Worm (Caenorhabditis elegans) whole organism, L4 larva: ENCODE measurements around the gene dhhc-8.

Experiments
- F26F4.8 ChIP-seq: fragments of 200-800 bp; sonication (Bioruptor generic); conservative IDR thresholded peaks from 2 replicates; pipeline ENCODE4 v1.3.6; 2022; ENCODE audit warnings: missing genetic modification characterization, missing compliant biosample characterization
- F37D6.2 ChIP-seq: sonication (generic microtip); optimal IDR thresholded peaks from 2 replicates; lab custom pipeline; 2016; ENCODE audit warnings: mild to moderate bottlenecking, missing genetic modification characterization, missing compliant biosample characterization
- F49E8.2 ChIP-seq: sonication (generic microtip); optimal IDR thresholded peaks from 2 replicates; lab custom pipeline; 2016; ENCODE audit warnings: missing compliant biosample characterization, mild to moderate bottlenecking, missing genetic modification characterization, borderline replicate concordance
- R02D3.7 ChIP-seq: fragments of 150-350 bp; sonication (generic microtip); optimal IDR thresholded peaks from 3 replicates; lab custom pipeline; 2014; ENCODE audit warnings: missing biosample characterization, missing genetic modification characterization
- T20F7.1 ChIP-seq: fragments of 200-800 bp; sonication (Bioruptor generic); optimal IDR thresholded peaks from 2 replicates; lab custom pipeline; 2018; ENCODE audit warnings: mild to moderate bottlenecking, missing genetic modification characterization, missing compliant biosample characterization
- T26A8.4 ChIP-seq: fragments of 200-800 bp; sonication (Bioruptor generic); IDR thresholded peaks from 2 replicates; pipeline ENCODE4 v1.3.6; 2022; ENCODE audit warnings: missing genetic modification characterization, missing compliant biosample characterization
- ZK337.2 ChIP-seq: fragments of 200-800 bp; sonication (Bioruptor generic); IDR thresholded peaks from 2 replicates; pipeline ENCODE4 v1.3.6; 2022; ENCODE audit warnings: missing genetic modification reagents, missing genetic modification characterization, missing compliant biosample characterization
- aha-1 ChIP-seq: fragments of 150-350 bp; peaks from one replicate; lab custom pipeline; 2014; ENCODE audit warnings: missing biosample characterization, missing genetic modification characterization
- ceh-44 ChIP-seq: fragments of 200-800 bp; sonication (Bioruptor generic); IDR thresholded peaks from 2 replicates; pipeline ENCODE4 v1.3.6; 2022; ENCODE audit warnings: missing genetic modification reagents, missing genetic modification characterization, missing compliant biosample characterization
- ceh-82 ChIP-seq: sonication (generic microtip); optimal IDR thresholded peaks from 2 replicates; lab custom pipeline; 2017; ENCODE audit warnings: missing biosample characterization, missing genetic modification characterization
- ces-1 ChIP-seq: fragments of 150-350 bp; sonication (generic microtip); optimal IDR thresholded peaks from 4 replicates; lab custom pipeline; 2014; ENCODE audit warnings: missing biosample characterization, missing genetic modification reagents, missing genetic modification characterization
- ctbp-1 ChIP-seq: fragments of 200-800 bp; sonication (Bioruptor generic); IDR thresholded peaks from 2 replicates; pipeline ENCODE4 v1.3.6; 2022; ENCODE audit warnings: missing genetic modification reagents, missing genetic modification characterization, missing compliant biosample characterization
- daf-12 ChIP-seq: fragments of 150-350 bp; optimal IDR thresholded peaks from 2 replicates; lab custom pipeline; 2014; ENCODE audit warnings: missing biosample characterization, missing genetic modification reagents, missing genetic modification characterization
- daf-16 ChIP-seq, 3 experiments: sonication (generic microtip); optimal IDR thresholded peaks; 2 replicates each; lab custom pipeline; 2016 to 2017; ENCODE audit warnings: missing genetic modification characterization in 3 of 3, missing genetic modification reagents in 3 of 3, mild to moderate bottlenecking in 2 of 3, missing compliant biosample characterization in 2 of 3, missing biosample characterization in 1 of 3, moderate library complexity in 1 of 3
- dmd-6 ChIP-seq: fragments of 200-800 bp; sonication (Bioruptor generic); IDR thresholded peaks from 2 replicates; pipeline ENCODE4 v1.3.6; 2022; ENCODE audit warnings: missing genetic modification reagents, missing genetic modification characterization, missing compliant biosample characterization
- dmd-9 ChIP-seq: fragments of 200-800 bp; sonication (Bioruptor generic); IDR thresholded peaks from 2 replicates; pipeline ENCODE4 v1.3.6; 2022; ENCODE audit warnings: missing genetic modification reagents, missing genetic modification characterization, missing compliant biosample characterization
- dpl-1 ChIP-seq: fragments of 150-350 bp; optimal IDR thresholded peaks from 2 replicates; lab custom pipeline; 2014; ENCODE audit warnings: missing biosample characterization, missing genetic modification reagents, missing genetic modification characterization
- egl-27 ChIP-seq: sonication (generic microtip); optimal IDR thresholded peaks from 3 replicates; lab custom pipeline; 2017; ENCODE audit warnings: missing biosample characterization, missing genetic modification reagents, missing genetic modification characterization
- fkh-10 ChIP-seq: fragments of 150-350 bp; optimal IDR thresholded peaks from 2 replicates; lab custom pipeline; 2014; ENCODE audit warnings: missing biosample characterization, missing genetic modification reagents, missing genetic modification characterization
- fos-1 ChIP-seq: fragments of 150-350 bp; optimal IDR thresholded peaks from 2 replicates; lab custom pipeline; 2014; ENCODE audit warnings: missing biosample characterization, missing genetic modification characterization
- hif-1 ChIP-seq, 2 experiments: sonication (generic microtip); optimal IDR thresholded peaks; 2 replicates each; lab custom pipeline; 2016 to 2017; ENCODE audit warnings: missing compliant biosample characterization in 2 of 2, missing genetic modification characterization in 2 of 2, missing genetic modification reagents in 2 of 2, missing genotype in 2 of 2, mild to moderate bottlenecking in 1 of 2
- lin-39 ChIP-seq: fragments of 150-350 bp; optimal IDR thresholded peaks from 2 replicates; lab custom pipeline; 2014; ENCODE audit warnings: missing biosample characterization, missing genetic modification reagents, missing genetic modification characterization
- lir-3 ChIP-seq: sonication (generic microtip); optimal IDR thresholded peaks from 2 replicates; lab custom pipeline; 2016; ENCODE audit warnings: mild to moderate bottlenecking, missing genetic modification characterization, missing compliant biosample characterization
- lsy-2 ChIP-seq, 2 experiments: fragments of 150-350 bp in 1 of 2; sonication (generic microtip) in 1 of 2; optimal IDR thresholded peaks; 2 replicates each; lab custom pipeline; 2014 to 2017; ENCODE audit warnings: missing biosample characterization in 2 of 2, missing genetic modification characterization in 2 of 2
- mep-1 ChIP-seq: fragments of 150-350 bp; sonication (generic microtip); optimal IDR thresholded peaks from 3 replicates; lab custom pipeline; 2014; ENCODE audit warnings: missing biosample characterization, missing genetic modification characterization
- mxl-3 ChIP-seq: fragments of 200-800 bp; sonication (Bioruptor generic); optimal IDR thresholded peaks from 2 replicates; lab custom pipeline; 2018; ENCODE audit warnings: mild to moderate bottlenecking, missing genetic modification characterization, missing compliant biosample characterization
- nhr-237 ChIP-seq: sonication (generic microtip); optimal IDR thresholded peaks from 2 replicates; lab custom pipeline; 2017; ENCODE audit warnings: missing biosample characterization, missing genetic modification characterization
- nhr-28 ChIP-seq: fragments of 150-350 bp; optimal IDR thresholded peaks from 2 replicates; lab custom pipeline; 2014; ENCODE audit warnings: missing biosample characterization, missing genetic modification characterization
- nhr-48 ChIP-seq: sonication (generic microtip); optimal IDR thresholded peaks from 2 replicates; lab custom pipeline; 2016; ENCODE audit warnings: mild to moderate bottlenecking, missing genetic modification characterization, missing compliant biosample characterization
- nhr-6 ChIP-seq: fragments of 150-350 bp; optimal IDR thresholded peaks from 2 replicates; lab custom pipeline; 2014; ENCODE audit warnings: missing biosample characterization, missing genetic modification characterization
- nhr-77 ChIP-seq: fragments of 150-350 bp; optimal IDR thresholded peaks from 2 replicates; lab custom pipeline; 2014; ENCODE audit warnings: missing biosample characterization, missing genetic modification characterization
- pqm-1 ChIP-seq: sonication (generic microtip); optimal IDR thresholded peaks from 2 replicates; lab custom pipeline; 2017; ENCODE audit warnings: missing biosample characterization, missing genetic modification characterization
- set-16 ChIP-seq: fragments of 200-800 bp; sonication (Bioruptor generic); IDR thresholded peaks from 2 replicates; pipeline ENCODE4 v1.3.6; 2022; ENCODE audit warnings: missing genetic modification reagents, missing genetic modification characterization, missing compliant biosample characterization
- spr-1 ChIP-seq: sonication (generic microtip); optimal IDR thresholded peaks from 2 replicates; lab custom pipeline; 2016; ENCODE audit warnings: mild to moderate bottlenecking, missing genetic modification characterization, missing compliant biosample characterization
- tag-97 ChIP-seq: fragments of 200-800 bp; sonication (Bioruptor generic); IDR thresholded peaks from 2 replicates; pipeline ENCODE4 v1.3.6; 2022; ENCODE audit warnings: missing genetic modification characterization, missing compliant biosample characterization
- unc-62 ChIP-seq, 3 experiments: fragments of 150-350 bp in 1 of 3; sonication (generic microtip); optimal IDR thresholded peaks in 2 of 3; peaks in 1 of 3; 1 replicate in 1 of 3; 2 replicates in 2 of 3; lab custom pipeline; 2014 to 2017; ENCODE audit warnings: missing biosample characterization in 3 of 3, missing genetic modification characterization in 3 of 3, missing genetic modification reagents in 3 of 3, missing genotype in 1 of 3
- zfp-2 ChIP-seq: sonication (generic microtip); optimal IDR thresholded peaks from 2 replicates; lab custom pipeline; 2016; ENCODE audit warnings: mild to moderate bottlenecking, missing genetic modification characterization, missing compliant biosample characterization
- ztf-11 ChIP-seq: fragments of 150-350 bp; optimal IDR thresholded peaks from 2 replicates; lab custom pipeline; 2014; ENCODE audit warnings: missing biosample characterization, missing genetic modification characterization

Gene dhhc-8

ce11 chrIII:13105911-13106310, 1.5 kb upstream of the dhhc-8 start (continued):
- TF ChIP-seq egl-27 (tag; lab: Kevin White, UChicago): no peak
- peak in 1 of 2 experiments; percentile 63 for TF ChIP-seq lsy-2 (tag; optimal IDR thresholded peaks at IDR 0.05; lab: Kevin White, UChicago)
- TF ChIP-seq T20F7.1 (GFP tag; lab: Kevin White, UChicago): no peak
- TF ChIP-seq mxl-3 (GFP tag; lab: Kevin White, UChicago): no peak
- no peak for TF ChIP-seq ceh-82 (tag; lab: Kevin White, UChicago)
- TF ChIP-seq fkh-10 (GFP tag; lab: Kevin White, UChicago): peak; percentile 81
- TF ChIP-seq dpl-1 (GFP tag; lab: Kevin White, UChicago): no peak
- no peak for TF ChIP-seq F49E8.2 (tag; lab: Kevin White, UChicago)
- TF ChIP-seq zfp-2: no peak
- no peak for TF ChIP-seq ctbp-1
- peak; percentile 25 for TF ChIP-seq mep-1 (tag; lab: Kevin White, UChicago)
- TF ChIP-seq ztf-11 (tag; lab: Kevin White, UChicago): no peak
- TF ChIP-seq tag-97 (GFP tag; lab: Robert Waterston, UW): no peak
- no peak for TF ChIP-seq dmd-6 (GFP tag; lab: Robert Waterston, UW)
- TF ChIP-seq pqm-1: no peak
- no peak for TF ChIP-seq ceh-44 (GFP tag; lab: Robert Waterston, UW)
- TF ChIP-seq nhr-237 (tag; lab: Kevin White, UChicago): no peak
- TF ChIP-seq nhr-48 (tag; lab: Kevin White, UChicago): no peak
- no peak for TF ChIP-seq lin-39 (tag; lab: Kevin White, UChicago)
- TF ChIP-seq R02D3.7 (tag; lab: Kevin White, UChicago): no peak
- peak; percentile 42 for TF ChIP-seq aha-1 (tag; lab: Kevin White, UChicago)
- TF ChIP-seq daf-16 (GFP tag; optimal IDR thresholded peaks at IDR 0.05; lab: Kevin White, UChicago): no peak
- no peak for TF ChIP-seq daf-16 (tag; optimal IDR thresholded peaks at IDR 0.05; lab: Kevin White, UChicago)
- TF ChIP-seq nhr-6: no peak
- no peak for TF ChIP-seq set-16 (GFP tag; lab: Robert Waterston, UW)
- no peak for TF ChIP-seq F26F4.8 (GFP tag; lab: Robert Waterston, UW)

- TF ChIP-seq mep-1 (tag; lab: Kevin White, UChicago): no peak
- peak; percentile 93 for TF ChIP-seq aha-1 (tag; lab: Kevin White, UChicago)
These were observed 11.1 kb downstream of the dhhc-8 start for ce11 chrIII:13118460-13118859.

DNA sequence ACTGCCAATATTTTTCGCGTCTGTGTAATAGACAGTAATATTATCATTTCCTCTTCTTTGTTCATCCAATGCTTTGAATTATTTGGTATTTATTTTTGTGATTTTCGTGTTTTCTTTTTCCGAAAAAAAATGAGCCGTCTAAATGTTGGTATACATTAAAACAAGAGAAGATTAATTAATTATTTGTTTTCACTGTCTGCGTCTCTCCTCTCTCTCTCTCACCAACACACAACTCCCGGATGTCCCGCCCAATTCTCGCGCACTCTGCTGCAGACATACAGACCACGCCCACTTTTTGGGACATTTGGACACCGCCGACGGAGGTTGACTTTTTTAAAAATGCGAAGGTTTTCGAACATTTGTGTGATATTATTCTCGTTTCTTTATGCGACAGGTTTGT, 12.1 kb downstream of the dhhc-8 start, which contains the start of gene zig-8:
Gene zig-8 (plus strand): TSS at position 301 of the 400 bp plus-strand sequence.
- TF ChIP-seq ZK337.2 (GFP tag; lab: Robert Waterston, UW): no peak
- TF ChIP-seq dmd-6 (GFP tag; lab: Robert Waterston, UW): no peak
- TF ChIP-seq ctbp-1: peak; percentile 23; the same call in 1 of the 2 replicates
- peak; percentile 23 for TF ChIP-seq aha-1 (tag; lab: Kevin White, UChicago)
- no peak for TF ChIP-seq fos-1 (tag; lab: Kevin White, UChicago)
- no peak for TF ChIP-seq dmd-9

DNA sequence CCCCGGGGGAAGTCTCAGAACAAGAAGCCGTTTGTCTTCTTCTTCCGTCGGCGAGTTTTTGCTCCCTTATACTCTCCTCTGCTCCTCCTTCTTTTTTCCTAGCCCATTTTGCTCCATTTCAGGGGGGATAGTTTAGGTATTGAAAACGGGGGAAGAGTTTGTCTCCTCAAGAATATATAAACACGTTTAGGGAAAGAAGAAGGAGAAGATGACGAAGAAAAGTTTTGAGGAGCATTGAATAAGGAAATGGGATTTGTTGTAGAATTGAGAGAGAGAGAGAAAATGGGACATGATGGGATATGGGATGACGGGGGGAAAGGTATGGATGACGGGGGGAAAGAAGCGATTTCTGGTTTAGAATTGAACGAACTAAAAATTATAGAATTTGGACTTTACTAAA, 16.0 kb downstream of the dhhc-8 start:
- TF ChIP-seq F49E8.2 (tag; lab: Kevin White, UChicago) (no peak), unc-62 (GFP tag; optimal IDR thresholded peaks at IDR 0.05 in 1 of 2; lab: Kevin White, UChicago) (peak in 1 of 2 experiments; percentile 38), unc-62 (tag; optimal IDR thresholded peaks at IDR 0.05; lab: Kevin White, UChicago) (no peak), fkh-10 (GFP tag; lab: Kevin White, UChicago) (peak; percentile 91), nhr-28 (no peak), ces-1 (peak; percentile 30), daf-16 (GFP tag; optimal IDR thresholded peaks at IDR 0.05; lab: Kevin White, UChicago) (no peak), daf-16 (tag; optimal IDR thresholded peaks at IDR 0.05; lab: Kevin White, UChicago) (no peak)
- TF ChIP-seq, all 104 proteins: peak for 3

- TF ChIP-seq R02D3.7 (tag; lab: Kevin White, UChicago) (no peak), hif-1 (tag; optimal IDR thresholded peaks at IDR 0.05; lab: Kevin White, UChicago) (no peak), spr-1 (tag; lab: Kevin White, UChicago) (no peak), daf-12 (tag; lab: Kevin White, UChicago) (no peak), set-16 (GFP tag; lab: Robert Waterston, UW) (no peak), lir-3 (tag; lab: Kevin White, UChicago) (no peak), daf-16 (GFP tag; optimal IDR thresholded peaks at IDR 0.05; lab: Kevin White, UChicago) (no peak), daf-16 (tag; optimal IDR thresholded peaks at IDR 0.05; lab: Kevin White, UChicago) (no peak), F37D6.2 (tag; lab: Kevin White, UChicago) (no peak), nhr-77 (tag; lab: Kevin White, UChicago) (no peak), T26A8.4 (GFP tag; lab: Robert Waterston, UW) (no peak), dmd-6 (GFP tag; lab: Robert Waterston, UW) (no peak)
These were observed 19.8 kb downstream of the dhhc-8 start for ce11 chrIII:13127157-13127556.
